Worm (Caenorhabditis elegans) whole organism, young adult: ENCODE results near the gene metl-1.

Experiments
- B0019.2 ChIP-seq: fragments of 200-800 bp; sonication (Bioruptor generic); conservative IDR thresholded peaks from 2 replicates; pipeline ENCODE4 v1.3.6; 2022; ENCODE audit warnings: missing genetic modification reagents, missing genetic modification characterization, missing compliant biosample characterization
- B0336.3 ChIP-seq: fragments of 200-800 bp; sonication (Bioruptor generic); IDR thresholded peaks from 2 replicates; pipeline ENCODE4 v1.3.6; 2022; ENCODE audit warnings: missing genetic modification characterization, missing compliant biosample characterization
- D2030.7 ChIP-seq: fragments of 200-800 bp; sonication (Bioruptor generic); IDR thresholded peaks from 2 replicates; pipeline ENCODE4 v1.3.6; 2022; ENCODE audit warnings: missing genetic modification reagents, missing genetic modification characterization, missing compliant biosample characterization
- F22D6.2 ChIP-seq: sonication (generic microtip); optimal IDR thresholded peaks from 2 replicates; lab custom pipeline; 2016; ENCODE audit warnings: mild to moderate bottlenecking, missing genetic modification characterization, missing compliant biosample characterization
- F33H1.4 ChIP-seq: fragments of 200-800 bp; sonication (Bioruptor generic); IDR thresholded peaks from 2 replicates; pipeline ENCODE4 v1.3.6; 2022; ENCODE audit warnings: missing genetic modification reagents, missing genetic modification characterization, missing compliant biosample characterization
- F49E8.2 ChIP-seq: sonication (generic microtip); optimal IDR thresholded peaks from 3 replicates; lab custom pipeline; 2017; ENCODE audit warnings: missing genetic modification characterization, mild to moderate bottlenecking, missing compliant biosample characterization, antibody characterized with exemption, moderate library complexity; ENCODE audit not compliant: insufficient read depth
- F57A8.1 ChIP-seq: fragments of 200-800 bp; sonication (Bioruptor generic); optimal IDR thresholded peaks from 2 replicates; lab custom pipeline; 2018; ENCODE audit warnings: mild to moderate bottlenecking, missing genetic modification characterization, moderate library complexity, missing compliant biosample characterization
- F57C9.4 ChIP-seq: sonication (generic microtip); optimal IDR thresholded peaks from 2 replicates; lab custom pipeline; 2017; ENCODE audit warnings: mild to moderate bottlenecking, missing genetic modification characterization, missing compliant biosample characterization
- K11D2.4 ChIP-seq: fragments of 200-800 bp; sonication (Bioruptor generic); IDR thresholded peaks from 2 replicates; pipeline ENCODE4 v1.3.6; 2022; ENCODE audit warnings: missing genetic modification reagents, missing genetic modification characterization, missing compliant biosample characterization
- Y53F4B.3 ChIP-seq: fragments of 200-800 bp; sonication (Bioruptor generic); IDR thresholded peaks from 2 replicates; pipeline ENCODE4 v1.3.6; 2022; ENCODE audit warnings: missing genetic modification reagents, missing genetic modification characterization, missing compliant biosample characterization
- ama-1 ChIP-seq, 3 experiments: fragments of 150-350 bp in 1 of 3; sonication (generic microtip) in 2 of 3; optimal IDR thresholded peaks; 2 replicates each; lab custom pipeline; 2014 to 2018; ENCODE audit warnings: missing biosample characterization in 2 of 3, missing genetic modification characterization in 2 of 3, missing genetic modification reagents in 2 of 3
- aptf-2 ChIP-seq: fragments of 200-800 bp; sonication (Bioruptor generic); conservative IDR thresholded peaks from 2 replicates; pipeline ENCODE4 v1.3.6; 2022; ENCODE audit warnings: missing genetic modification reagents, missing genetic modification characterization, missing compliant biosample characterization
- atf-7 ChIP-seq: sonication (generic microtip); optimal IDR thresholded peaks from 2 replicates; lab custom pipeline; 2017; ENCODE audit warnings: mild to moderate bottlenecking, missing genetic modification characterization, missing compliant biosample characterization
- athp-1 ChIP-seq: sonication (generic microtip); optimal IDR thresholded peaks from 2 replicates; lab custom pipeline; 2017; ENCODE audit warnings: mild to moderate bottlenecking, missing genetic modification characterization, missing compliant biosample characterization
- attf-5 ChIP-seq: fragments of 200-800 bp; sonication (Bioruptor generic); optimal IDR thresholded peaks from 2 replicates; lab custom pipeline; 2018; ENCODE audit warnings: mild to moderate bottlenecking, missing genetic modification characterization, missing compliant biosample characterization
- attf-6 ChIP-seq: fragments of 200-800 bp; sonication (Bioruptor generic); IDR thresholded peaks from 2 replicates; pipeline ENCODE4 v1.3.6; 2022; ENCODE audit warnings: missing genetic modification reagents, missing genetic modification characterization, missing compliant biosample characterization
- cebp-2 ChIP-seq: fragments of 200-800 bp; sonication (Bioruptor generic); IDR thresholded peaks from 2 replicates; pipeline ENCODE4 v1.3.6; 2022; ENCODE audit warnings: missing genetic modification characterization, missing compliant biosample characterization
- ceh-27 ChIP-seq: fragments of 200-800 bp; sonication (Bioruptor generic); optimal IDR thresholded peaks from 2 replicates; lab custom pipeline; 2018; ENCODE audit warnings: mild to moderate bottlenecking, missing genetic modification characterization, moderate library complexity, missing compliant biosample characterization
- ceh-58 ChIP-seq: fragments of 200-800 bp; sonication (Bioruptor generic); IDR thresholded peaks from 2 replicates; pipeline ENCODE4 v1.3.6; 2022; ENCODE audit warnings: missing genetic modification characterization, missing compliant biosample characterization
- ceh-79 ChIP-seq: sonication (generic microtip); optimal IDR thresholded peaks from 2 replicates; lab custom pipeline; 2017; ENCODE audit warnings: mild to moderate bottlenecking, missing genetic modification characterization, missing compliant biosample characterization
- ceh-91 ChIP-seq: fragments of 200-800 bp; sonication (Bioruptor generic); IDR thresholded peaks from 2 replicates; pipeline ENCODE4 v1.3.6; 2022; ENCODE audit warnings: missing genetic modification reagents, missing genetic modification characterization, missing compliant biosample characterization
- efl-1 ChIP-seq: fragments of 150-350 bp; optimal IDR thresholded peaks from 2 replicates; lab custom pipeline; 2014; ENCODE audit warnings: missing biosample characterization, missing genetic modification reagents, missing genetic modification characterization
- egl-18 ChIP-seq: fragments of 200-800 bp; sonication (Bioruptor generic); IDR thresholded peaks from 2 replicates; pipeline ENCODE4 v1.3.6; 2022; ENCODE audit warnings: missing genetic modification reagents, missing genetic modification characterization, missing compliant biosample characterization
- ekl-4 ChIP-seq: fragments of 200-800 bp; sonication (Bioruptor generic); IDR thresholded peaks from 2 replicates; pipeline ENCODE4 v1.3.6; 2022; ENCODE audit warnings: missing genetic modification reagents, missing genetic modification characterization, missing compliant biosample characterization
- ets-4 ChIP-seq: fragments of 200-800 bp; sonication (Bioruptor generic); optimal IDR thresholded peaks from 2 replicates; lab custom pipeline; 2018; ENCODE audit warnings: mild to moderate bottlenecking, missing genetic modification characterization, missing compliant biosample characterization
- him-1 ChIP-seq: sonication (generic microtip); optimal IDR thresholded peaks from 2 replicates; lab custom pipeline; 2016; ENCODE audit warnings: missing genotype, missing genetic modification reagents, missing genetic modification characterization, missing compliant biosample characterization
- hlh-12 ChIP-seq: sonication (generic microtip); optimal IDR thresholded peaks from 2 replicates; lab custom pipeline; 2016; ENCODE audit warnings: missing genetic modification characterization, missing compliant biosample characterization
- hlh-26 ChIP-seq: fragments of 200-800 bp; sonication (Bioruptor generic); conservative IDR thresholded peaks from 2 replicates; pipeline ENCODE4 v1.3.6; 2022; ENCODE audit warnings: missing genetic modification reagents, missing genetic modification characterization, missing compliant biosample characterization
- hmg-20 ChIP-seq: fragments of 200-800 bp; sonication (Bioruptor generic); IDR thresholded peaks from 2 replicates; pipeline ENCODE4 v1.3.6; 2022; ENCODE audit warnings: missing genetic modification reagents, missing genetic modification characterization, missing compliant biosample characterization
- hsf-1 ChIP-seq: fragments of 200-800 bp; sonication (Bioruptor generic); IDR thresholded peaks from 2 replicates; pipeline ENCODE4 v1.3.6; 2022; ENCODE audit warnings: missing genetic modification reagents, missing genetic modification characterization, missing compliant biosample characterization
- lag-1 ChIP-seq: fragments of 200-800 bp; sonication (Bioruptor generic); IDR thresholded peaks from 2 replicates; pipeline ENCODE4 v1.3.6; 2022; ENCODE audit warnings: missing genetic modification reagents, missing genetic modification characterization, missing compliant biosample characterization
- lin-35 ChIP-seq, 3 experiments: fragments of 150-350 bp in 2 of 3; sonication (generic microtip) in 1 of 3; optimal IDR thresholded peaks; 2 replicates each; lab custom pipeline; 2014 to 2018; ENCODE audit warnings: missing biosample characterization in 3 of 3, missing genetic modification characterization in 3 of 3, missing genetic modification reagents in 3 of 3
- lin-54 ChIP-seq: fragments of 200-800 bp; sonication (Bioruptor generic); optimal IDR thresholded peaks from 2 replicates; lab custom pipeline; 2018; ENCODE audit warnings: mild to moderate bottlenecking, missing genetic modification characterization, missing compliant biosample characterization
- lsl-1 ChIP-seq: fragments of 200-800 bp; sonication (Bioruptor generic); optimal IDR thresholded peaks from 2 replicates; lab custom pipeline; 2018; ENCODE audit warnings: mild to moderate bottlenecking, missing genetic modification characterization, moderate library complexity, missing compliant biosample characterization
- madf-3 ChIP-seq: fragments of 200-800 bp; sonication (Bioruptor generic); IDR thresholded peaks from 2 replicates; pipeline ENCODE4 v1.3.6; 2022; ENCODE audit warnings: missing genetic modification reagents, missing genetic modification characterization, missing compliant biosample characterization
- madf-6 ChIP-seq: fragments of 200-800 bp; sonication (Bioruptor generic); IDR thresholded peaks from 2 replicates; pipeline ENCODE4 v1.3.6; 2022; ENCODE audit warnings: missing genetic modification reagents, missing genetic modification characterization, missing compliant biosample characterization
- mes-4 ChIP-seq: sonication (generic microtip); optimal IDR thresholded peaks from 2 replicates; lab custom pipeline; 2016; ENCODE audit warnings: missing genotype, missing genetic modification characterization, missing compliant biosample characterization
- nfya-2 ChIP-seq: fragments of 200-800 bp; sonication (Bioruptor generic); IDR thresholded peaks from 2 replicates; pipeline ENCODE4 v1.3.6; 2022; ENCODE audit warnings: missing genetic modification reagents, missing genetic modification characterization, missing compliant biosample characterization
- nhr-80 ChIP-seq: sonication (generic microtip); optimal IDR thresholded peaks from 2 replicates; lab custom pipeline; 2016; ENCODE audit warnings: missing genetic modification characterization, missing compliant biosample characterization
- nhr-90 ChIP-seq: sonication (generic microtip); optimal IDR thresholded peaks from 2 replicates; lab custom pipeline; 2016; ENCODE audit warnings: missing genotype, mild to moderate bottlenecking, missing genetic modification characterization, missing compliant biosample characterization
- pha-4 ChIP-seq: fragments of 150-350 bp; sonication (generic microtip); optimal IDR thresholded peaks from 2 replicates; lab custom pipeline; 2014; ENCODE audit warnings: missing biosample characterization, missing genetic modification reagents, missing genetic modification characterization
- repo-1 ChIP-seq: sonication (generic microtip); optimal IDR thresholded peaks from 2 replicates; lab custom pipeline; 2017; ENCODE audit warnings: mild to moderate bottlenecking, missing genetic modification characterization, missing compliant biosample characterization
- sea-2 ChIP-seq: fragments of 200-800 bp; sonication (Bioruptor generic); IDR thresholded peaks from 2 replicates; pipeline ENCODE4 v1.3.6; 2022; ENCODE audit warnings: missing genetic modification characterization, missing compliant biosample characterization
- snpc-1.3 ChIP-seq: sonication (generic microtip); optimal IDR thresholded peaks from 2 replicates; lab custom pipeline; 2017; ENCODE audit warnings: missing genetic modification characterization, mild to moderate bottlenecking, missing compliant biosample characterization, antibody characterized with exemption, moderate library complexity, missing genotype, missing genetic modification reagents; ENCODE audit not compliant: insufficient read depth
- snpc-3.4 ChIP-seq: sonication (generic microtip); optimal IDR thresholded peaks from 2 replicates; lab custom pipeline; 2017; ENCODE audit warnings: missing genetic modification characterization, mild to moderate bottlenecking, missing compliant biosample characterization, antibody characterized with exemption, moderate library complexity, missing genotype, missing genetic modification reagents
- somi-1 ChIP-seq: fragments of 200-800 bp; sonication (Bioruptor generic); optimal IDR thresholded peaks from 2 replicates; lab custom pipeline; 2018; ENCODE audit warnings: mild to moderate bottlenecking, missing genetic modification characterization, missing compliant biosample characterization
- xnd-1 ChIP-seq: sonication (generic microtip); optimal IDR thresholded peaks from 2 replicates; lab custom pipeline; 2016; ENCODE audit warnings: missing genotype, missing genetic modification reagents, missing genetic modification characterization, missing compliant biosample characterization
- zim-3 ChIP-seq: sonication (generic microtip); optimal IDR thresholded peaks from 2 replicates; lab custom pipeline; 2017; ENCODE audit warnings: mild to moderate bottlenecking, missing genetic modification characterization, moderate library complexity, missing compliant biosample characterization

metl-1 gene

DNA sequence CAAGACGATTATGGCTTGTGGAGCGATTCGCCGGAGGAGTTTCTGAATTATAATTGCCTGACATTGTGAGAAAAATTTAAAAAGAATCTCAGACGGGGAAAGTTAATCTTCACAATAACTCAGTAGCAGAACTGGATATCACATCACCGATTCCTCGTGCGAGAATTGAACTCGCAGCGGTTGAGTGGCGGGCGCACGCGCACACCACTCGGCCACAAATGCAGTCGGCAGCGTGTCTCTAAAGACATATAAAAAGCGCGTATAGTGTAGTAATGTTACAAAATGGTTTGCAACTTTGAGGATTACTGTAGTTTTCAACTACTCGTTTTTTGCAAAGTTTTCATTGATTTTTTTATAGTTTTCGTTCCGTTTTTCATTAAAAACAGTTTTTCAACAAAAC, 11.2 kb upstream of the metl-1 start (continued):
- TF ChIP-seq repo-1 (tag; lab: Kevin White, UChicago) (peak; percentile 87), hsf-1 (peak; percentile 64; the same call in 1 of the 2 replicates), egl-18 (GFP tag; lab: Robert Waterston, UW) (peak; percentile 85), mes-4 (tag; lab: Kevin White, UChicago) (peak; percentile 90), sea-2 (GFP tag; lab: Robert Waterston, UW) (peak; percentile 86), snpc-1.3 (tag; lab: Kevin White, UChicago) (peak; percentile 97), him-1 (tag; lab: Kevin White, UChicago) (peak; percentile 98), hlh-26 (GFP tag; lab: Robert Waterston, UW) (0 out of 2 replicates have a peak, but pooled peaks have one; percentile 25), ceh-27 (GFP tag; lab: Kevin White, UChicago) (peak; percentile 94), attf-6 (peak; percentile 79), ets-4 (GFP tag; lab: Kevin White, UChicago) (peak; percentile 94), F49E8.2 (peak; percentile 24), D2030.7 (GFP tag; lab: Robert Waterston, UW) (peak; percentile 90), ekl-4 (GFP tag; lab: Robert Waterston, UW) (peak; percentile 92), pha-4 (tag; lab: Kevin White, UChicago) (no peak), F33H1.4 (GFP tag; lab: Robert Waterston, UW) (peak; percentile 63), lin-54 (GFP tag; lab: Kevin White, UChicago) (peak; percentile 81), F57A8.1 (peak; percentile 98), F22D6.2 (peak; percentile 63), attf-5 (GFP tag; lab: Kevin White, UChicago) (peak; percentile 91), B0019.2 (GFP tag; lab: Robert Waterston, UW) (peak; percentile 72), madf-6 (GFP tag; lab: Robert Waterston, UW) (peak; percentile 86), ceh-91 (GFP tag; lab: Robert Waterston, UW) (peak; percentile 58; the same call in 1 of the 2 replicates), cebp-2 (GFP tag; lab: Robert Waterston, UW) (peak; percentile 97), xnd-1 (peak; percentile 15), hmg-20 (GFP tag; lab: Robert Waterston, UW) (peak; percentile 88), ceh-79 (tag; lab: Kevin White, UChicago) (peak; percentile 91), aptf-2 (GFP tag; lab: Robert Waterston, UW) (0 out of 2 replicates have a peak, but pooled peaks have one; percentile 58), Y53F4B.3 (GFP tag; lab: Robert Waterston, UW) (peak; percentile 83), hlh-12 (tag; lab: Kevin White, UChicago) (peak; percentile 85), F57C9.4 (tag; lab: Kevin White, UChicago) (peak; percentile 72), K11D2.4 (peak; percentile 72), B0336.3 (GFP tag; lab: Robert Waterston, UW) (peak; percentile 87), lsl-1 (GFP tag; lab: Kevin White, UChicago) (peak; percentile 82), snpc-3.4 (tag; lab: Kevin White, UChicago) (peak; percentile 93), nfya-2 (0 out of 2 replicates have a peak, but pooled peaks have one; percentile 46), zim-3 (tag; lab: Kevin White, UChicago) (peak; percentile 94), athp-1 (tag; lab: Kevin White, UChicago) (peak; percentile 91), ama-1 (optimal IDR thresholded peaks at IDR 0.05; lab: Kevin White, UChicago) (no peak), ama-1 (GFP tag; optimal IDR thresholded peaks at IDR 0.05; lab: Kevin White, UChicago) (peak; percentile 92 to 93), lag-1 (GFP tag; lab: Robert Waterston, UW) (peak; percentile 87; the same call in 1 of the 2 replicates), nhr-90 (tag; lab: Kevin White, UChicago) (peak; percentile 97), nhr-80 (tag; lab: Kevin White, UChicago) (peak; percentile 57), somi-1 (GFP tag; lab: Kevin White, UChicago) (peak; percentile 88), efl-1 (GFP tag; lab: Kevin White, UChicago) (peak; percentile 25), madf-3 (GFP tag; lab: Robert Waterston, UW) (0 out of 2 replicates have a peak, but pooled peaks have one; percentile 44), atf-7 (tag; lab: Kevin White, UChicago) (peak; percentile 86), ceh-58 (GFP tag; lab: Robert Waterston, UW) (peak; percentile 87; the same call in 1 of the 2 replicates), lin-35 (GFP tag; optimal IDR thresholded peaks at IDR 0.05; lab: Kevin White, UChicago) (peak in 1 of 3 experiments; percentile 78)
